Worm (Caenorhabditis elegans) whole organism, L4 larva: ENCODE results near the gene lec-6.

Experiments
- F10B5.3 ChIP-seq: sonication (generic microtip); optimal IDR thresholded peaks from 2 replicates; lab custom pipeline; 2016; ENCODE audit warnings: mild to moderate bottlenecking, missing genetic modification characterization, missing compliant biosample characterization
- F49E8.2 ChIP-seq: sonication (generic microtip); optimal IDR thresholded peaks from 2 replicates; lab custom pipeline; 2016; ENCODE audit warnings: missing compliant biosample characterization, mild to moderate bottlenecking, missing genetic modification characterization, borderline replicate concordance
- R02D3.7 ChIP-seq: fragments of 150-350 bp; sonication (generic microtip); optimal IDR thresholded peaks from 3 replicates; lab custom pipeline; 2014; ENCODE audit warnings: missing biosample characterization, missing genetic modification characterization
- Y105C5A.15 ChIP-seq: fragments of 200-800 bp; sonication (Bioruptor generic); IDR thresholded peaks from 2 replicates; pipeline ENCODE4 v1.3.6; 2022; ENCODE audit warnings: missing genetic modification characterization, missing compliant biosample characterization
- Y5F2A.4 ChIP-seq: fragments of 200-800 bp; sonication (Bioruptor generic); optimal IDR thresholded peaks from 2 replicates; lab custom pipeline; 2018; ENCODE audit warnings: mild to moderate bottlenecking, missing genetic modification characterization, missing compliant biosample characterization
- Y75B8A.6 ChIP-seq: fragments of 200-800 bp; sonication (Bioruptor generic); IDR thresholded peaks from 2 replicates; pipeline ENCODE4 v1.3.6; 2022; ENCODE audit warnings: missing genetic modification reagents, missing genetic modification characterization, missing compliant biosample characterization
- ZK337.2 ChIP-seq: fragments of 200-800 bp; sonication (Bioruptor generic); IDR thresholded peaks from 2 replicates; pipeline ENCODE4 v1.3.6; 2022; ENCODE audit warnings: missing genetic modification reagents, missing genetic modification characterization, missing compliant biosample characterization
- aha-1 ChIP-seq: fragments of 150-350 bp; peaks from one replicate; lab custom pipeline; 2014; ENCODE audit warnings: missing biosample characterization, missing genetic modification characterization
- aly-2 ChIP-seq: sonication (generic microtip); optimal IDR thresholded peaks from 2 replicates; lab custom pipeline; 2018; ENCODE audit warnings: missing biosample characterization, missing genetic modification characterization
- ama-1 ChIP-seq: fragments of 150-350 bp; optimal IDR thresholded peaks from 2 replicates; lab custom pipeline; 2014; ENCODE audit warnings: inconsistent platforms, mixed read lengths
- attf-4 ChIP-seq: sonication (generic microtip); optimal IDR thresholded peaks from 3 replicates; lab custom pipeline; 2017; ENCODE audit warnings: missing biosample characterization, missing genetic modification characterization
- ceh-32 ChIP-seq: sonication (generic microtip); optimal IDR thresholded peaks from 2 replicates; lab custom pipeline; 2016; ENCODE audit warnings: mild to moderate bottlenecking, missing genetic modification characterization, missing compliant biosample characterization; ENCODE audit not compliant: poor library complexity
- ceh-44 ChIP-seq: fragments of 200-800 bp; sonication (Bioruptor generic); IDR thresholded peaks from 2 replicates; pipeline ENCODE4 v1.3.6; 2022; ENCODE audit warnings: missing genetic modification reagents, missing genetic modification characterization, missing compliant biosample characterization
- ceh-62 ChIP-seq: sonication (generic microtip); optimal IDR thresholded peaks from 2 replicates; lab custom pipeline; 2017; ENCODE audit warnings: missing biosample characterization, missing genetic modification characterization
- ces-1 ChIP-seq: fragments of 150-350 bp; sonication (generic microtip); optimal IDR thresholded peaks from 4 replicates; lab custom pipeline; 2014; ENCODE audit warnings: missing biosample characterization, missing genetic modification reagents, missing genetic modification characterization
- ctbp-1 ChIP-seq: fragments of 200-800 bp; sonication (Bioruptor generic); IDR thresholded peaks from 2 replicates; pipeline ENCODE4 v1.3.6; 2022; ENCODE audit warnings: missing genetic modification reagents, missing genetic modification characterization, missing compliant biosample characterization
- daf-12 ChIP-seq: fragments of 150-350 bp; optimal IDR thresholded peaks from 2 replicates; lab custom pipeline; 2014; ENCODE audit warnings: missing biosample characterization, missing genetic modification reagents, missing genetic modification characterization
- daf-8 ChIP-seq: fragments of 200-800 bp; sonication (Bioruptor generic); IDR thresholded peaks from 2 replicates; pipeline ENCODE4 v1.3.6; 2022; ENCODE audit warnings: missing genetic modification characterization, missing compliant biosample characterization
- dmd-6 ChIP-seq: fragments of 200-800 bp; sonication (Bioruptor generic); IDR thresholded peaks from 2 replicates; pipeline ENCODE4 v1.3.6; 2022; ENCODE audit warnings: missing genetic modification reagents, missing genetic modification characterization, missing compliant biosample characterization
- dmd-9 ChIP-seq: fragments of 200-800 bp; sonication (Bioruptor generic); IDR thresholded peaks from 2 replicates; pipeline ENCODE4 v1.3.6; 2022; ENCODE audit warnings: missing genetic modification reagents, missing genetic modification characterization, missing compliant biosample characterization
- dpl-1 ChIP-seq: fragments of 150-350 bp; optimal IDR thresholded peaks from 2 replicates; lab custom pipeline; 2014; ENCODE audit warnings: missing biosample characterization, missing genetic modification reagents, missing genetic modification characterization
- duxl-1 ChIP-seq: sonication (generic microtip); optimal IDR thresholded peaks from 2 replicates; lab custom pipeline; 2016; ENCODE audit warnings: mild to moderate bottlenecking, missing genetic modification characterization, moderate library complexity, missing compliant biosample characterization; ENCODE audit not compliant: poor library complexity
- dve-1 ChIP-seq: sonication (generic microtip); optimal IDR thresholded peaks from 2 replicates; lab custom pipeline; 2017; ENCODE audit warnings: antibody characterized with exemption, mild to moderate bottlenecking, missing genetic modification characterization, missing compliant biosample characterization; ENCODE audit not compliant: insufficient read depth
- egl-27 ChIP-seq: sonication (generic microtip); optimal IDR thresholded peaks from 3 replicates; lab custom pipeline; 2017; ENCODE audit warnings: missing biosample characterization, missing genetic modification reagents, missing genetic modification characterization
- fkh-10 ChIP-seq: fragments of 150-350 bp; optimal IDR thresholded peaks from 2 replicates; lab custom pipeline; 2014; ENCODE audit warnings: missing biosample characterization, missing genetic modification reagents, missing genetic modification characterization
- lin-29 ChIP-seq: fragments of 200-800 bp; sonication (Bioruptor generic); IDR thresholded peaks from 2 replicates; pipeline ENCODE4 v1.3.6; 2022; ENCODE audit warnings: missing genetic modification reagents, missing genetic modification characterization, missing compliant biosample characterization
- lin-38 ChIP-seq: fragments of 200-800 bp; sonication (Bioruptor generic); IDR thresholded peaks from 2 replicates; pipeline ENCODE4 v1.3.6; 2022; ENCODE audit warnings: missing genetic modification reagents, missing genetic modification characterization, missing compliant biosample characterization
- lir-3 ChIP-seq: sonication (generic microtip); optimal IDR thresholded peaks from 2 replicates; lab custom pipeline; 2016; ENCODE audit warnings: mild to moderate bottlenecking, missing genetic modification characterization, missing compliant biosample characterization
- madf-5 ChIP-seq, 2 experiments: fragments of 200-800 bp; sonication (Bioruptor generic); IDR thresholded peaks; 2 replicates each; pipeline ENCODE4 v1.3.6; 2022; ENCODE audit warnings: missing compliant biosample characterization in 2 of 2, missing genetic modification characterization in 2 of 2
- madf-9 ChIP-seq: fragments of 200-800 bp; sonication (Bioruptor generic); conservative IDR thresholded peaks from 2 replicates; pipeline ENCODE4 v1.3.6; 2022; ENCODE audit warnings: missing genetic modification reagents, missing genetic modification characterization, missing compliant biosample characterization
- mep-1 ChIP-seq: fragments of 150-350 bp; sonication (generic microtip); optimal IDR thresholded peaks from 3 replicates; lab custom pipeline; 2014; ENCODE audit warnings: missing biosample characterization, missing genetic modification characterization
- nhr-102 ChIP-seq: sonication (generic microtip); optimal IDR thresholded peaks from 2 replicates; lab custom pipeline; 2016; ENCODE audit warnings: mild to moderate bottlenecking, missing genetic modification characterization, moderate library complexity, missing compliant biosample characterization
- nhr-25 ChIP-seq: sonication (generic microtip); optimal IDR thresholded peaks from 2 replicates; lab custom pipeline; 2017; ENCODE audit warnings: missing genetic modification characterization, mild to moderate bottlenecking, missing compliant biosample characterization, antibody characterized with exemption, moderate library complexity, borderline replicate concordance; ENCODE audit not compliant: insufficient read depth
- nhr-41 ChIP-seq: fragments of 200-800 bp; sonication (Bioruptor generic); IDR thresholded peaks from 2 replicates; pipeline ENCODE4 v1.3.6; 2022; ENCODE audit warnings: missing genetic modification reagents, missing genetic modification characterization, missing compliant biosample characterization
- nhr-48 ChIP-seq: sonication (generic microtip); optimal IDR thresholded peaks from 2 replicates; lab custom pipeline; 2016; ENCODE audit warnings: mild to moderate bottlenecking, missing genetic modification characterization, missing compliant biosample characterization
- nhr-76 ChIP-seq: fragments of 150-350 bp; optimal IDR thresholded peaks from 2 replicates; lab custom pipeline; 2014; ENCODE audit warnings: missing biosample characterization, missing genetic modification characterization
- nhr-77 ChIP-seq: fragments of 150-350 bp; optimal IDR thresholded peaks from 2 replicates; lab custom pipeline; 2014; ENCODE audit warnings: missing biosample characterization, missing genetic modification characterization
- pha-4 ChIP-seq, 2 experiments: fragments of 150-350 bp in 1 of 2; fragments of 200-800 bp in 1 of 2; sonication (Bioruptor generic) in 1 of 2; IDR thresholded peaks in 1 of 2; optimal IDR thresholded peaks in 1 of 2; 2 replicates each; pipeline versions ENCODE4 v1.3.6 to Lab custom; 2014 to 2022; ENCODE audit warnings: missing genetic modification characterization in 2 of 2, missing genetic modification reagents in 2 of 2, missing biosample characterization in 1 of 2, missing compliant biosample characterization in 1 of 2
- rbr-2 ChIP-seq: sonication (generic microtip); optimal IDR thresholded peaks from 2 replicates; lab custom pipeline; 2016; ENCODE audit warnings: missing genotype, missing genetic modification characterization, missing compliant biosample characterization
- sdz-12 ChIP-seq: fragments of 200-800 bp; sonication (Bioruptor generic); optimal IDR thresholded peaks from 2 replicates; lab custom pipeline; 2018; ENCODE audit warnings: mild to moderate bottlenecking, missing genetic modification characterization, missing compliant biosample characterization
- set-16 ChIP-seq: fragments of 200-800 bp; sonication (Bioruptor generic); IDR thresholded peaks from 2 replicates; pipeline ENCODE4 v1.3.6; 2022; ENCODE audit warnings: missing genetic modification reagents, missing genetic modification characterization, missing compliant biosample characterization
- snpc-4 ChIP-seq: fragments of 150-350 bp; optimal IDR thresholded peaks from 2 replicates; lab custom pipeline; 2014; ENCODE audit warnings: missing biosample characterization, missing genetic modification characterization
- tag-97 ChIP-seq: fragments of 200-800 bp; sonication (Bioruptor generic); IDR thresholded peaks from 2 replicates; pipeline ENCODE4 v1.3.6; 2022; ENCODE audit warnings: missing genetic modification characterization, missing compliant biosample characterization
- zag-1 ChIP-seq: fragments of 150-350 bp; optimal IDR thresholded peaks from 2 replicates; lab custom pipeline; 2014; ENCODE audit warnings: missing biosample characterization, missing genetic modification characterization
- zfp-2 ChIP-seq: sonication (generic microtip); optimal IDR thresholded peaks from 2 replicates; lab custom pipeline; 2016; ENCODE audit warnings: mild to moderate bottlenecking, missing genetic modification characterization, missing compliant biosample characterization
- zip-11 ChIP-seq: fragments of 200-800 bp; sonication (Bioruptor generic); IDR thresholded peaks from 2 replicates; pipeline ENCODE4 v1.3.6; 2022; ENCODE audit warnings: missing genetic modification characterization, missing compliant biosample characterization
- ztf-11 ChIP-seq: fragments of 150-350 bp; optimal IDR thresholded peaks from 2 replicates; lab custom pipeline; 2014; ENCODE audit warnings: missing biosample characterization, missing genetic modification characterization

The lec-6 gene

DNA sequence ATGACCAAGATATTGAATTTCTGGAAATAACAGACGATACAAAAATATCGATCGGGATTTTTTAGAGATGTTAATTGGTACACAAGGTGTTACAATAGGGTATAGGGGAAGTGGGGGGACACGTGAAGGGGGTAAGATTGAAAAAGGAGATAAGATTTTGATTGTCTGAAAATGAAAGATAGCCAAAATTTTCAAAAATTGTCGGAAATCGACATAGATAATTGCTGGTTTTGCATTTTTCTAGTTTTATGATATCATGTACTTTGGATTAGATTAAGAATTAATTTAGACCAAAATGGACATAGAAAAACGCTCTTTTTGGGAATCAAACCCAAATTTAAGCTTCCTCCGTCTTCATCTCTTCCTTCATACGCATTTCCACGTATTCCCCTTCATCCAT lies 27.7 kb upstream of the lec-6 start, which contains the start of gene T19C3.5:
TSS of gene T19C3.5 (minus strand) at position 101 of the 400 bp plus-strand sequence.
- no peak for TF ChIP-seq aly-2 (tag; lab: Kevin White, UChicago)
- TF ChIP-seq F49E8.2 (tag; lab: Kevin White, UChicago): no peak
- no peak for TF ChIP-seq nhr-77 (tag; lab: Kevin White, UChicago)
- TF ChIP-seq ces-1 (GFP tag; lab: Kevin White, UChicago): no peak
- TF ChIP-seq R02D3.7 (tag; lab: Kevin White, UChicago): no peak
- no peak for TF ChIP-seq sdz-12
- no peak for TF ChIP-seq lin-38 (GFP tag; lab: Robert Waterston, UW)
- no peak for TF ChIP-seq Y5F2A.4 (GFP tag; lab: Kevin White, UChicago)
- no peak for TF ChIP-seq lir-3

DNA sequence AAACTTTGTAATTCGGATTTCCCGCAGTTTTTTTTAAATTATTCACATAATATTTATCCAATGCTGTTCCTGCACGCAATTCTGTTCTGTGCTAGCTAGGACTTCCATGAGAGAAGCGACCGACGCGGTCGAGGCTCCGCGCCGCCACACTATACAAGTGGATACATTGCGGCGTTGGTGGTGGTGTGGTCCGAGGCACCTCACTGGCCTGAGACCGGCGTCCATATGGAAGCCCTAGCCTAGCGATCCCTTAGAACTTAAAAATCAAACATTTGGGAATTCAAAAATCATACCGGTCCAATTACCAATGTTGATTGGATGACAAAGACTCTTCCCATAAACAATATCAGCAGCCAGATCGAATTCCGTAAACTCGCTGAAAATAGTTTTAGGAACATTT lies 25.9 kb upstream of the lec-6 start:
- TF ChIP-seq aha-1 (tag; lab: Kevin White, UChicago) (peak; percentile 56), daf-8 (GFP tag; lab: Robert Waterston, UW) (no peak)

DNA sequence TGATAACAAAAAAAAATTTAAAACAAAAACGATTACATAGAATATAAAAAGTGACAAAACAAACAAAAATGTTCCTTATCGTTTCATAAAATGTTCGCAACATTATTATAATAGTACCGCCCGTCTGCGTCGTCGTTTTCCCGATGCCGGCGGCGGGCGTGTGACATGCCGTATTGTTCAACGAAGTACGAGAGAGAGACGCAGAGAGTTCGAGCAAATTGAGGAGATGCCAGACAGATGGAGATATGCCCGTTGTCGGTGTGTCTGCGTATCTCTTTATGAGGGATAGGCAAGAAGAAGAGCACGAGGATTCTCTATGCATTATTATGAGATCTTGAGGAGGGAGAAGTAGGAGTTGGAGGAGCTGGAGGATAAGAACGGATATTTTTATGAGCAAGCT lies 23.6 kb upstream of the lec-6 start:
- TF ChIP-seq zfp-2: no peak
- peak; percentile 65 for TF ChIP-seq lin-38 (GFP tag; lab: Robert Waterston, UW)
- no peak for TF ChIP-seq ceh-44 (GFP tag; lab: Robert Waterston, UW)
- TF ChIP-seq madf-9: peak; percentile 58; the same call in 1 of the 2 replicates
- no peak for TF ChIP-seq daf-12 (tag; lab: Kevin White, UChicago)
- TF ChIP-seq mep-1 (tag; lab: Kevin White, UChicago): peak; percentile 94
- peak; percentile 25 for TF ChIP-seq fkh-10 (GFP tag; lab: Kevin White, UChicago)
- peak; percentile 65; the same call in 1 of the 2 replicates for TF ChIP-seq set-16 (GFP tag; lab: Robert Waterston, UW)
- no peak for TF ChIP-seq ama-1 (lab: Kevin White, UChicago)
- TF ChIP-seq dve-1 (tag; lab: Kevin White, UChicago): peak; percentile 99
- no peak for TF ChIP-seq ceh-62 (tag; lab: Kevin White, UChicago)
- TF ChIP-seq Y105C5A.15 (GFP tag; lab: Robert Waterston, UW): no peak
- TF ChIP-seq F10B5.3 (tag; lab: Kevin White, UChicago): no peak
- TF ChIP-seq nhr-25: peak; percentile 36
- peak; percentile 78 for TF ChIP-seq nhr-102
- TF ChIP-seq dpl-1 (GFP tag; lab: Kevin White, UChicago): peak; percentile 51
- TF ChIP-seq Y5F2A.4 (GFP tag; lab: Kevin White, UChicago): no peak
- TF ChIP-seq zag-1 (tag; lab: Kevin White, UChicago): no peak
- TF ChIP-seq zip-11 (GFP tag; lab: Robert Waterston, UW): no peak
- peak; percentile 42 for TF ChIP-seq duxl-1 (tag; lab: Kevin White, UChicago)
- peak; percentile 83 for TF ChIP-seq nhr-48 (tag; lab: Kevin White, UChicago)
- 0 out of 2 replicates have a peak, but pooled peaks have one; percentile 59 for TF ChIP-seq ctbp-1 (GFP tag; lab: Robert Waterston, UW)
- no peak for TF ChIP-seq aly-2 (tag; lab: Kevin White, UChicago)
- TF ChIP-seq nhr-76 (tag; lab: Kevin White, UChicago): no peak
- no peak for TF ChIP-seq attf-4
- no peak for TF ChIP-seq ZK337.2
- peak; percentile 26 for TF ChIP-seq egl-27 (tag; lab: Kevin White, UChicago)
- peak; percentile 78 for TF ChIP-seq pha-4 (GFP tag; IDR thresholded peaks at IDR 0.05; lab: Robert Waterston, UW)
- TF ChIP-seq pha-4 (tag; optimal IDR thresholded peaks at IDR 0.05; lab: Kevin White, UChicago): no peak
- TF ChIP-seq nhr-41 (GFP tag; lab: Robert Waterston, UW): 0 out of 2 replicates have a peak, but pooled peaks have one; percentile 22
- no peak for TF ChIP-seq ztf-11 (tag; lab: Kevin White, UChicago)
- TF ChIP-seq aha-1 (tag; lab: Kevin White, UChicago): peak; percentile 99
- no peak for TF ChIP-seq madf-5 (GFP tag; IDR thresholded peaks at IDR 0.05; lab: Robert Waterston, UW)
- TF ChIP-seq tag-97 (GFP tag; lab: Robert Waterston, UW): no peak
- TF ChIP-seq dmd-9: 0 out of 2 replicates have a peak, but pooled peaks have one; percentile 17
- TF ChIP-seq dmd-6 (GFP tag; lab: Robert Waterston, UW): peak; percentile 95
- no peak for TF ChIP-seq lin-29
- TF ChIP-seq snpc-4 (tag; lab: Kevin White, UChicago): no peak
- TF ChIP-seq ceh-32 (tag; lab: Kevin White, UChicago): no peak
- TF ChIP-seq rbr-2: peak; percentile 80
- TF ChIP-seq Y75B8A.6 (GFP tag; lab: Robert Waterston, UW): no peak
